Worm (Caenorhabditis elegans) whole organism, early embryonic: ENCODE data around the gene T24D3.2.

Experiments
- B0310.2 ChIP-seq: sonication (generic microtip); optimal IDR thresholded peaks from 2 replicates; lab custom pipeline; 2016; ENCODE audit warnings: mild to moderate bottlenecking, missing genetic modification characterization, missing compliant biosample characterization
- aly-1 ChIP-seq: sonication (generic microtip); optimal IDR thresholded peaks from 2 replicates; lab custom pipeline; 2016; ENCODE audit warnings: missing genetic modification characterization, missing compliant biosample characterization
- ama-1 ChIP-seq: fragments of 150-350 bp; optimal IDR thresholded peaks from 2 replicates; lab custom pipeline; 2014
- ceh-13 ChIP-seq: fragments of 200-800 bp; sonication (Bioruptor generic); optimal IDR thresholded peaks from 2 replicates; lab custom pipeline; 2018; ENCODE audit warnings: mild to moderate bottlenecking, missing genetic modification characterization, missing compliant biosample characterization
- ets-7 ChIP-seq: sonication (generic microtip); optimal IDR thresholded peaks from 2 replicates; lab custom pipeline; 2016; ENCODE audit warnings: missing genotype, missing genetic modification characterization, missing compliant biosample characterization
- flt-1 ChIP-seq: fragments of 200-800 bp; sonication (Bioruptor generic); IDR thresholded peaks from 2 replicates; pipeline ENCODE4 v1.3.6; 2022; ENCODE audit warnings: missing genetic modification characterization, missing compliant biosample characterization
- hmbx-1 ChIP-seq: sonication (generic microtip); optimal IDR thresholded peaks from 2 replicates; lab custom pipeline; 2016; ENCODE audit warnings: mild to moderate bottlenecking, missing genetic modification characterization, missing compliant biosample characterization
- hmg-4 ChIP-seq: fragments of 200-800 bp; sonication (Bioruptor generic); optimal IDR thresholded peaks from 2 replicates; lab custom pipeline; 2018; ENCODE audit warnings: mild to moderate bottlenecking, missing genetic modification characterization, missing compliant biosample characterization
- hnd-1 ChIP-seq: sonication (generic microtip); optimal IDR thresholded peaks from 2 replicates; lab custom pipeline; 2016; ENCODE audit warnings: missing genetic modification characterization, missing compliant biosample characterization
- scrt-1 ChIP-seq: fragments of 200-800 bp; sonication (Bioruptor generic); IDR thresholded peaks from 2 replicates; pipeline ENCODE4 v1.3.6; 2022; ENCODE audit warnings: missing genetic modification characterization, missing compliant biosample characterization
- sea-1 ChIP-seq: fragments of 200-800 bp; sonication (Bioruptor generic); conservative IDR thresholded peaks from 2 replicates; pipeline ENCODE4 v1.3.6; 2022; ENCODE audit warnings: missing genetic modification characterization, missing compliant biosample characterization
- tbx-11 ChIP-seq: fragments of 200-800 bp; sonication (Bioruptor generic); IDR thresholded peaks from 2 replicates; pipeline ENCODE4 v1.3.6; 2022; ENCODE audit warnings: missing genetic modification characterization, missing compliant biosample characterization

ce11 chrX:12438266-12438665 lies 12.7 kb downstream of the T24D3.2 start:
- TF ChIP-seq ets-7 (tag; lab: Kevin White, UChicago): no peak
- TF ChIP-seq ceh-13: no peak
- TF ChIP-seq ama-1 (lab: Kevin White, UChicago): no peak
- TF ChIP-seq scrt-1 (GFP tag; lab: Robert Waterston, UW): no peak
- no peak for TF ChIP-seq hmg-4
- no peak for TF ChIP-seq tbx-11
- no peak for TF ChIP-seq sea-1 (GFP tag; lab: Robert Waterston, UW)
- no peak for TF ChIP-seq aly-1
- no peak for TF ChIP-seq hnd-1 (tag; lab: Kevin White, UChicago)
- no peak for TF ChIP-seq B0310.2
- no peak for TF ChIP-seq flt-1 (GFP tag; lab: Robert Waterston, UW)
- TF ChIP-seq hmbx-1: no peak
